Worm (Caenorhabditis elegans) whole organism, midembryonic: ENCODE data around the gene srab-1.

Experiments used
- T22C8.4 ChIP-seq: fragments of 200-800 bp; sonication (Bioruptor generic); IDR thresholded peaks from 2 replicates; pipeline ENCODE4 v1.3.6; 2022; ENCODE audit warnings: missing genetic modification characterization, missing compliant biosample characterization
- cog-1 ChIP-seq: sonication (generic microtip); optimal IDR thresholded peaks from 2 replicates; lab custom pipeline; 2016; ENCODE audit warnings: missing genetic modification characterization, missing compliant biosample characterization
- flt-1 ChIP-seq: fragments of 200-800 bp; sonication (Bioruptor generic); IDR thresholded peaks from 2 replicates; pipeline ENCODE4 v1.3.6; 2022; ENCODE audit warnings: missing genetic modification characterization, missing compliant biosample characterization
- klf-2 ChIP-seq: fragments of 200-800 bp; sonication (Bioruptor generic); conservative IDR thresholded peaks from 2 replicates; pipeline ENCODE4 v1.3.6; 2022; ENCODE audit warnings: missing genetic modification reagents, missing genetic modification characterization, missing compliant biosample characterization
- med-1 ChIP-seq: sonication (generic microtip); optimal IDR thresholded peaks from 2 replicates; lab custom pipeline; 2017; ENCODE audit warnings: missing genetic modification characterization, mild to moderate bottlenecking, missing compliant biosample characterization, antibody characterized with exemption, missing genetic modification reagents; ENCODE audit not compliant: insufficient read depth
- ref-1 ChIP-seq: fragments of 200-800 bp; sonication (Bioruptor generic); conservative IDR thresholded peaks from 2 replicates; pipeline ENCODE4 v1.3.6; 2022; ENCODE audit warnings: missing genetic modification reagents, missing genetic modification characterization, missing compliant biosample characterization
- tab-1 ChIP-seq: fragments of 200-800 bp; sonication (Bioruptor generic); IDR thresholded peaks from 2 replicates; pipeline ENCODE4 v1.3.6; 2022; ENCODE audit warnings: missing genetic modification characterization, missing compliant biosample characterization
- ztf-23 ChIP-seq: fragments of 200-800 bp; sonication (Bioruptor generic); IDR thresholded peaks from 2 replicates; pipeline ENCODE4 v1.3.6; 2022; ENCODE audit warnings: missing genetic modification reagents, missing genetic modification characterization, missing compliant biosample characterization
- ztf-29 ChIP-seq: fragments of 200-800 bp; sonication (Bioruptor generic); IDR thresholded peaks from 2 replicates; pipeline ENCODE4 v1.3.6; 2022; ENCODE audit warnings: missing genetic modification reagents, missing genetic modification characterization, missing compliant biosample characterization

The srab-1 gene

ce11 chrV:5097035-5097434 lies 4.9 kb downstream of the srab-1 start, which contains the start of gene C04F5.2:
TSS of gene C04F5.2 (minus strand) at chrV:5097135.
- TF ChIP-seq T22C8.4 (GFP tag; lab: Robert Waterston, UW) (no peak), ztf-23 (no peak), tab-1 (GFP tag; lab: Robert Waterston, UW) (no peak), cog-1 (tag; lab: Kevin White, UChicago) (no peak), klf-2 (GFP tag; lab: Robert Waterston, UW) (no peak), med-1 (no peak), flt-1 (GFP tag; lab: Robert Waterston, UW) (no peak), ztf-29 (no peak), ref-1 (GFP tag; lab: Robert Waterston, UW) (no peak)

- no peak for TF ChIP-seq ztf-29
These were observed 11.5 kb downstream of the srab-1 start for ce11 chrV:5090386-5090785.

ce11 chrV:5089497-5090134 lies 12.3 kb downstream of the srab-1 start, which contains the start of gene glb-32:
TSS of gene glb-32 (minus strand) at chrV:5089547.
- TF ChIP-seq ztf-23 (no peak), tab-1 (GFP tag; lab: Robert Waterston, UW) (no peak), med-1 (no peak), ref-1 (GFP tag; lab: Robert Waterston, UW) (no peak), flt-1 (GFP tag; lab: Robert Waterston, UW) (no peak), T22C8.4 (GFP tag; lab: Robert Waterston, UW) (no peak), ztf-29 (no peak), klf-2 (GFP tag; lab: Robert Waterston, UW) (no peak), cog-1 (tag; lab: Kevin White, UChicago) (no peak)

- TF ChIP-seq ztf-29, result no peak
- TF ChIP-seq tab-1 (GFP tag; lab: Robert Waterston, UW), result no peak
- no peak for TF ChIP-seq T22C8.4 (GFP tag; lab: Robert Waterston, UW)
- no peak for TF ChIP-seq klf-2 (GFP tag; lab: Robert Waterston, UW)
- no peak for TF ChIP-seq cog-1 (tag; lab: Kevin White, UChicago)
- no peak for TF ChIP-seq ref-1 (GFP tag; lab: Robert Waterston, UW)
- no peak for TF ChIP-seq flt-1 (GFP tag; lab: Robert Waterston, UW)
- no peak for TF ChIP-seq ztf-23
- TF ChIP-seq med-1, result no peak
These were observed 13.6 kb downstream of the srab-1 start for ce11 chrV:5088311-5088710.

- TF ChIP-seq tab-1 (GFP tag; lab: Robert Waterston, UW), result no peak
- no peak for TF ChIP-seq ztf-23
- TF ChIP-seq med-1, result no peak
- no peak for TF ChIP-seq flt-1 (GFP tag; lab: Robert Waterston, UW)
These were observed 15.0 kb downstream of the srab-1 start, which contains the start of gene Y58A7A.5 for ce11 chrV:5086919-5087404. TSS of gene Y58A7A.5 (minus strand) at chrV:5086969.

- TF ChIP-seq flt-1 (GFP tag; lab: Robert Waterston, UW) (no peak), ref-1 (GFP tag; lab: Robert Waterston, UW) (no peak), ztf-23 (no peak)
These were observed 16.9 kb downstream of the srab-1 start, which contains the start of gene Y58A7A.4 for ce11 chrV:5084957-5085465. TSS of gene Y58A7A.4 (minus strand) at chrV:5085007.

- TF ChIP-seq ref-1 (GFP tag; lab: Robert Waterston, UW), result no peak
- no peak for TF ChIP-seq ztf-23
- no peak for TF ChIP-seq tab-1 (GFP tag; lab: Robert Waterston, UW)
- no peak for TF ChIP-seq klf-2 (GFP tag; lab: Robert Waterston, UW)
These were observed 21.0 kb downstream of the srab-1 start, which contains the start of gene Y58A7A.3 for ce11 chrV:5080853-5081338. TSS of gene Y58A7A.3 (minus strand) at chrV:5080903.

- peak; percentile 82; the same call in 1 of the 2 replicates for TF ChIP-seq tab-1 (GFP tag; lab: Robert Waterston, UW)
- peak; percentile 90 for TF ChIP-seq ref-1 (GFP tag; lab: Robert Waterston, UW)
- TF ChIP-seq ztf-23, result peak; percentile 95
- peak; percentile 68; the same call in 1 of the 2 replicates for TF ChIP-seq flt-1 (GFP tag; lab: Robert Waterston, UW)
- peak; percentile 89 for TF ChIP-seq klf-2 (GFP tag; lab: Robert Waterston, UW)
These were observed 26.6 kb downstream of the srab-1 start for ce11 chrV:5075343-5075742.

ce11 chrV:5072082-5072481 lies 29.8 kb downstream of the srab-1 start, which contains the start of gene Y58A7A.2:
TSS of gene Y58A7A.2 (minus strand) at chrV:5072182.
- TF ChIP-seq T22C8.4 (GFP tag; lab: Robert Waterston, UW) (no peak), ztf-29 (no peak), ztf-23 (no peak)

ce11 chrV:5069440-5069839 lies 32.5 kb downstream of the srab-1 start, which contains the start of gene Y58A7A.1:
TSS of gene Y58A7A.1 (minus strand) at chrV:5069540.
- TF ChIP-seq T22C8.4 (GFP tag; lab: Robert Waterston, UW) (no peak), ztf-23 (no peak), tab-1 (GFP tag; lab: Robert Waterston, UW) (no peak), ref-1 (GFP tag; lab: Robert Waterston, UW) (no peak), klf-2 (GFP tag; lab: Robert Waterston, UW) (no peak), ztf-29 (no peak), med-1 (no peak), flt-1 (GFP tag; lab: Robert Waterston, UW) (no peak), cog-1 (tag; lab: Kevin White, UChicago) (no peak)
